Fruit fly (Drosophila melanogaster) whole organism, prepupa: Measurements from ENCODE around the gene CG33306.
A peak's percentile ranks its signal among the peaks of the same experiment; 100 is the strongest.

Experiments
- CG11902 ChIP-seq: fragments of 200-800 bp; sonication (Bioruptor generic); optimal IDR thresholded peaks from 3 replicates; lab custom pipeline; 2016; ENCODE audit warnings: missing biosample characterization, missing genetic modification characterization
- CG15336 ChIP-seq: fragments of 200-800 bp; sonication (Bioruptor generic); IDR thresholded peaks from 2 replicates; pipeline ENCODE4 v1.3.6; 2022; ENCODE audit warnings: missing biosample characterization, missing genetic modification characterization
- CG16779 ChIP-seq: fragments of 200-800 bp; sonication (Bioruptor generic); optimal IDR thresholded peaks from 3 replicates; lab custom pipeline; 2017; ENCODE audit warnings: missing biosample characterization, mild to moderate bottlenecking, missing genetic modification characterization
- CG31627 ChIP-seq: fragments of 200-800 bp; sonication (Bioruptor generic); optimal IDR thresholded peaks from 3 replicates; lab custom pipeline; 2016; ENCODE audit warnings: missing biosample characterization, missing genetic modification characterization
- CG34406 ChIP-seq: fragments of 200-800 bp; sonication (Bioruptor generic); optimal IDR thresholded peaks from 3 replicates; lab custom pipeline; 2016; ENCODE audit warnings: missing biosample characterization, missing genetic modification characterization
- CG3919 ChIP-seq: fragments of 200-800 bp; sonication (Bioruptor generic); optimal IDR thresholded peaks from 3 replicates; lab custom pipeline; 2016; ENCODE audit warnings: missing biosample characterization, missing genetic modification characterization
- CG6163 ChIP-seq: fragments of 200-800 bp; sonication (Bioruptor generic); IDR thresholded peaks from 3 replicates; pipeline ENCODE4 v1.3.6; 2022; ENCODE audit warnings: missing biosample characterization, missing genetic modification characterization
- CG6276 ChIP-seq: fragments of 200-800 bp; sonication (Bioruptor generic); optimal IDR thresholded peaks from 2 replicates; lab custom pipeline; 2017; ENCODE audit warnings: missing biosample characterization, mild to moderate bottlenecking, missing genetic modification characterization
- CG6808 ChIP-seq: fragments of 200-800 bp; sonication (Bioruptor generic); optimal IDR thresholded peaks from 3 replicates; lab custom pipeline; 2017; ENCODE audit warnings: missing biosample characterization, missing genetic modification characterization, mild to moderate bottlenecking, moderate library complexity, missing genetic modification reagents
- CG6854 ChIP-seq: fragments of 200-800 bp; sonication (Bioruptor generic); optimal IDR thresholded peaks from 2 replicates; lab custom pipeline; 2017; ENCODE audit warnings: missing biosample characterization, mild to moderate bottlenecking, missing genetic modification characterization
- CG7368 ChIP-seq: fragments of 200-800 bp; sonication (Bioruptor generic); optimal IDR thresholded peaks from 3 replicates; lab custom pipeline; 2016; ENCODE audit warnings: missing biosample characterization, missing genetic modification characterization
- CG8119 ChIP-seq: fragments of 200-800 bp; sonication (Bioruptor generic); IDR thresholded peaks from 3 replicates; pipeline ENCODE4 v1.3.6; 2022; ENCODE audit warnings: missing biosample characterization, missing genetic modification characterization
- CG8632 ChIP-seq: fragments of 200-800 bp; sonication (Bioruptor generic); optimal IDR thresholded peaks from 3 replicates; lab custom pipeline; 2016; ENCODE audit warnings: missing biosample characterization, missing genetic modification characterization
- CG9139 ChIP-seq: fragments of 200-800 bp; sonication (Bioruptor generic); optimal IDR thresholded peaks from 3 replicates; lab custom pipeline; 2017; ENCODE audit warnings: missing biosample characterization, mild to moderate bottlenecking, missing genetic modification characterization
- Eip78C ChIP-seq: fragments of 200-800 bp; sonication (Bioruptor generic); peaks from one replicate; lab custom pipeline; 2016; ENCODE audit warnings: missing biosample characterization, missing genetic modification characterization
- Ets96B ChIP-seq: fragments of 200-800 bp; optimal IDR thresholded peaks from 2 replicates; lab custom pipeline; 2019; ENCODE audit warnings: missing biosample characterization, mild to moderate bottlenecking, missing genetic modification characterization, moderate library complexity
- Gug ChIP-seq: fragments of 200-800 bp; sonication (Bioruptor generic); IDR thresholded peaks from 2 replicates; pipeline ENCODE4 v1.3.6; 2022; ENCODE audit warnings: missing biosample characterization, missing genetic modification characterization
- Hr38 ChIP-seq: sonication (Bioruptor generic); optimal IDR thresholded peaks from 2 replicates; lab custom pipeline; 2016; ENCODE audit warnings: missing biosample characterization, missing genetic modification characterization
- Lpt ChIP-seq: fragments of 200-800 bp; sonication (Bioruptor generic); optimal IDR thresholded peaks from 3 replicates; lab custom pipeline; 2016; ENCODE audit warnings: missing biosample characterization, missing genetic modification characterization
- OdsH ChIP-seq: fragments of 200-800 bp; sonication (Bioruptor generic); optimal IDR thresholded peaks from 3 replicates; lab custom pipeline; 2016; ENCODE audit warnings: missing biosample characterization, missing genetic modification characterization
- Sox102F ChIP-seq: fragments of 200-800 bp; sonication (Bioruptor generic); optimal IDR thresholded peaks from 2 replicates; lab custom pipeline; 2016; ENCODE audit warnings: missing biosample characterization, mild to moderate bottlenecking, missing genetic modification characterization
- Sox15 ChIP-seq: fragments of 200-800 bp; sonication (Bioruptor generic); optimal IDR thresholded peaks from 3 replicates; lab custom pipeline; 2016; ENCODE audit warnings: missing biosample characterization, missing genetic modification characterization
- acj6 ChIP-seq: fragments of 200-800 bp; sonication (Bioruptor generic); optimal IDR thresholded peaks from 3 replicates; lab custom pipeline; 2016; ENCODE audit warnings: missing biosample characterization, missing genetic modification characterization
- cyc ChIP-seq: fragments of 200-800 bp; sonication (Bioruptor generic); optimal IDR thresholded peaks from 3 replicates; lab custom pipeline; 2016; ENCODE audit warnings: missing biosample characterization, missing genetic modification characterization
- dsx ChIP-seq: fragments of 200-800 bp; optimal IDR thresholded peaks from 3 replicates; lab custom pipeline; 2019; ENCODE audit warnings: missing biosample characterization, mild to moderate bottlenecking, missing genetic modification characterization, moderate library complexity; ENCODE audit not compliant: poor library complexity, severe bottlenecking
- eg ChIP-seq: fragments of 200-800 bp; sonication (Bioruptor generic); IDR thresholded peaks from 3 replicates; pipeline ENCODE4 v1.3.6; 2022; ENCODE audit warnings: missing biosample characterization, missing genetic modification characterization
- esn ChIP-seq: fragments of 200-800 bp; sonication (Bioruptor generic); optimal IDR thresholded peaks from 2 replicates; lab custom pipeline; 2016; ENCODE audit warnings: missing biosample characterization, mild to moderate bottlenecking, missing genetic modification characterization, moderate library complexity
- fkh ChIP-seq: fragments of 200-800 bp; sonication (Bioruptor generic); optimal IDR thresholded peaks from 3 replicates; lab custom pipeline; 2017; ENCODE audit warnings: missing biosample characterization, mild to moderate bottlenecking, missing genetic modification characterization, moderate library complexity
- lz ChIP-seq: fragments of 200-800 bp; sonication (Bioruptor generic); optimal IDR thresholded peaks from 3 replicates; lab custom pipeline; 2016; ENCODE audit warnings: missing biosample characterization, missing genetic modification characterization
- net ChIP-seq: fragments of 200-800 bp; sonication (Bioruptor generic); optimal IDR thresholded peaks from 3 replicates; lab custom pipeline; 2016; ENCODE audit warnings: missing biosample characterization, missing genetic modification characterization
- pdm3 ChIP-seq: fragments of 200-800 bp; sonication (Bioruptor generic); optimal IDR thresholded peaks from 3 replicates; lab custom pipeline; 2016; ENCODE audit warnings: missing biosample characterization, missing genetic modification characterization
- ss ChIP-seq, 2 experiments: fragments of 200-800 bp; sonication (Bioruptor generic); optimal IDR thresholded peaks; 2 replicates in 1 of 2; 3 replicates in 1 of 2; lab custom pipeline; 2017 to 2018; ENCODE audit warnings: mild to moderate bottlenecking in 2 of 2, missing biosample characterization in 2 of 2, missing genetic modification characterization in 2 of 2, moderate library complexity in 1 of 2
- svp ChIP-seq: fragments of 200-800 bp; sonication (Bioruptor generic); peaks from one replicate; lab custom pipeline; 2016; ENCODE audit warnings: missing biosample characterization, missing genetic modification characterization
- topi ChIP-seq: fragments of 200-800 bp; sonication (Bioruptor generic); optimal IDR thresholded peaks from 3 replicates; lab custom pipeline; 2016; ENCODE audit warnings: missing biosample characterization, missing genetic modification characterization
- vri ChIP-seq: fragments of 200-800 bp; sonication (Bioruptor generic); optimal IDR thresholded peaks from 3 replicates; lab custom pipeline; 2016; ENCODE audit warnings: missing biosample characterization, mild to moderate bottlenecking, missing genetic modification characterization

Gene CG33306

dm6 chr2L:13878801-13879200 is 35.3 kb upstream of the CG33306 start:
- TF ChIP-seq CG8632 (GFP tag; lab: Kevin White, UChicago) (no peak), CG6276 (GFP tag; lab: Kevin White, UChicago) (peak; percentile 6), dsx (GFP tag; lab: Kevin White, UChicago) (peak; percentile 39), Ets96B (tag; lab: Kevin White, UChicago) (no peak), CG16779 (tag; lab: Kevin White, UChicago) (peak; percentile 30), CG7368 (GFP tag; lab: Kevin White, UChicago) (peak; percentile 18), CG3919 (GFP tag; lab: Kevin White, UChicago) (peak; percentile 35), CG6163 (GFP tag; lab: Robert Waterston, UW) (peak; percentile 41; the same call in 2 of the 3 replicates), Gug (GFP tag; lab: Robert Waterston, UW) (peak; percentile 26; the same call in 1 of the 2 replicates), Hr38 (GFP tag; lab: Kevin White, UChicago) (no peak), CG9139 (peak; percentile 17), acj6 (GFP tag; lab: Kevin White, UChicago) (no peak), OdsH (GFP tag; lab: Kevin White, UChicago) (no peak), eg (GFP tag; lab: Robert Waterston, UW) (peak; percentile 64; the same call in 2 of the 3 replicates), Sox15 (GFP tag; lab: Kevin White, UChicago) (no peak), CG15336 (GFP tag; lab: Robert Waterston, UW) (no peak), vri (GFP tag; lab: Kevin White, UChicago) (peak; percentile 71), net (GFP tag; lab: Kevin White, UChicago) (peak; percentile 7), fkh (peak; percentile 48), esn (peak; percentile 12), CG34406 (GFP tag; lab: Kevin White, UChicago) (no peak), ss (GFP tag; optimal IDR thresholded peaks at IDR 0.05; lab: Kevin White, UChicago) (peak; percentile 12 to 25), CG31627 (no peak), svp (GFP tag; lab: Kevin White, UChicago) (peak; percentile 44), CG6854 (GFP tag; lab: Kevin White, UChicago) (peak; percentile 43), Sox102F (GFP tag; lab: Kevin White, UChicago) (peak; percentile 3), cyc (GFP tag; lab: Kevin White, UChicago) (no peak)

DNA sequence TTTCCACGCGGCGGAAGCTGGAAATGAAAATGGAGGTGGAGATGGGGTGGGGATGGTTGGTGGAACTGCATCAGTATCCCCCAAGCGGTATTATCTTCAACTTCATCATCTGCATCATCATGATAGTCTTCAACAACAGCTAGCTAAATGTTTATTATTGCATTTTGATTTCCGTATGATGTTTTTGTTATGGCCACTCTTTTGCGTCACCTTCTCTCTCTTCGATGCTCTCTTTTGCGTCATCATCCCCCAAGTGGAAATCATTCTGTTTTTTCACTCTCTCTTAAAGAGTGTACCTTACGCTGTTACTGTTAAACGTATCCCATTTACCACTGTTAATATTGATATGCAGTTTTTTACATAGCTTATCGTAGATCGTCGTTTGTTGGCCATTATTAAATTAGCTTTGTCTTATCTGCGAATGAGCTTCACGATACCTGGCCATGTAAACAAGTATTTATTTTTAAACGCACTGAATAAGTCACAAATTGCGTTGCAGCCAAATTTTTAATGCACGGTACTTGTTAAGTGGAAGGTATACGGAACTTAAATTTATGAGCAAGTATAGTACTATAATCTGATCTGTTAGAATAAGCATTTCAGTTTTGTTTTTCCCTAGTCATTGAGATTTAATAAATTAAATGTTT is 34.5 kb upstream of the CG33306 start:
- TF ChIP-seq svp (GFP tag; lab: Kevin White, UChicago) (no peak), Eip78C (peak; percentile 81), eg (GFP tag; lab: Robert Waterston, UW) (no peak), cyc (GFP tag; lab: Kevin White, UChicago) (no peak), topi (no peak), vri (GFP tag; lab: Kevin White, UChicago) (peak; percentile 3), CG8119 (GFP tag; lab: Robert Waterston, UW) (no peak), CG34406 (GFP tag; lab: Kevin White, UChicago) (no peak), CG9139 (no peak)

DNA sequence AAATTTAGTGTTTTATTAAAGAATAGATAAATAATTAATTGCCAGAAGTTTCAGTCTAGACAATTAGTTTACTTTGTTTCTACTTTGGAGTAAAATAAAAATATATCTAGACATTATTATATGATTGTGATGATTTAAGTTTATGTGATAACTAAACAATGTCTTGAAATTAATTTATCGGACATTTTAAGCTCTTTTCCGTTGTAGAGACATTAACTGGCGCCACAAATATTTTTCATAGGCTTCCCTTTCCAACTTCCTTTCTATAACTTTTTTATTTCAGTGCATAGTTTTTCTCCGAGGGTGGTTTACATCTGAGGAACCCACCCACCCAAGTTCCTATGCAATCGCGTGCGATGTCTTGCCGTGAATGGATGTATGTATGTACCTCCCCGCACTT is 33.2 kb upstream of the CG33306 start:
- TF ChIP-seq CG6163 (GFP tag; lab: Robert Waterston, UW) (no peak), CG6808 (GFP tag; lab: Kevin White, UChicago) (no peak), esn (peak; percentile 4), Eip78C (peak; percentile 46), OdsH (GFP tag; lab: Kevin White, UChicago) (peak; percentile 3)

- TF ChIP-seq lz (GFP tag; lab: Kevin White, UChicago) (no peak), CG31627 (no peak), CG9139 (no peak), CG11902 (GFP tag; lab: Kevin White, UChicago) (no peak), CG34406 (GFP tag; lab: Kevin White, UChicago) (no peak), Lpt (GFP tag; lab: Kevin White, UChicago) (no peak), pdm3 (no peak)
Observed at dm6 chr2L:13873147-13873546, 29.6 kb upstream of the CG33306 start.
